Fruit fly (Drosophila melanogaster): ENCODE measurements around the gene Dh44.

DNA sequence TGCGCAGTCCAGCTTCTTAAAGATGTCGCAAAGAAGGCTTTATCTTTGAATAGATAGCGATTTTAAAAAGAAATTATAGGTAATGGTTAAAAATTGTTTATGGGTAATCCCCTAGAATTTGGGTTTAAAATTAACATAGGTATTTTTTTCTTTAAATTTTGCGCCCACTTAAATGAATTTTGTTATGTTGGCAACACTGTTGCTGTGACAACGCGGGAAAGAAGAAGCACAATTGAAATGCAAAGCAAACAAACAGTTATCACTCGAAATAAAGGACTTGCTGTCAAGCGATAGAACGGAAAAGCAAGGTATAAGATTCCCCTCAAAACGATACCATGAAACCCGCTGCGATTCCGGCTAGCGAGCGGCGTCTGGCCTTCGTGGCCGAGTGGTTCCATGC, 41.8 kb downstream of the Dh44 start, which contains the start of gene nmdyn-D7:
- TF ChIP-seq psq (optimal IDR thresholded peaks at IDR 0.05) (no peak), Sin3A (optimal IDR thresholded peaks at IDR 0.05) (no peak), Myc (optimal IDR thresholded peaks at IDR 0.05) (no peak), insv (optimal IDR thresholded peaks at IDR 0.05) (no peak), h (optimal IDR thresholded peaks at IDR 0.05) (no peak), ttk (optimal IDR thresholded peaks at IDR 0.05) (no peak)

Measured in Kc167 (cell line).